Fruit fly (Drosophila melanogaster) Kc167 (cell line): Measurements from ENCODE around the gene tgo.

ENCODE experiments used
- Myc ChIP-seq: fragments of >200 bp; optimal IDR thresholded peaks from 2 replicates; lab custom pipeline; 2017; ENCODE audit warnings: missing external identifiers
- h ChIP-seq: fragments of >200 bp; optimal IDR thresholded peaks from 3 replicates; lab custom pipeline; 2018; ENCODE audit warnings: missing external identifiers
- insv ChIP-seq: fragments of >200 bp; optimal IDR thresholded peaks from 3 replicates; lab custom pipeline; 2018; ENCODE audit warnings: missing external identifiers
- psq ChIP-seq: fragments of >200 bp; optimal IDR thresholded peaks from 2 replicates; lab custom pipeline; 2017; ENCODE audit warnings: missing external identifiers
- ttk ChIP-seq: sonication (Bioruptor generic); optimal IDR thresholded peaks from 2 replicates; lab custom pipeline; 2017; ENCODE audit warnings: missing external identifiers

DNA sequence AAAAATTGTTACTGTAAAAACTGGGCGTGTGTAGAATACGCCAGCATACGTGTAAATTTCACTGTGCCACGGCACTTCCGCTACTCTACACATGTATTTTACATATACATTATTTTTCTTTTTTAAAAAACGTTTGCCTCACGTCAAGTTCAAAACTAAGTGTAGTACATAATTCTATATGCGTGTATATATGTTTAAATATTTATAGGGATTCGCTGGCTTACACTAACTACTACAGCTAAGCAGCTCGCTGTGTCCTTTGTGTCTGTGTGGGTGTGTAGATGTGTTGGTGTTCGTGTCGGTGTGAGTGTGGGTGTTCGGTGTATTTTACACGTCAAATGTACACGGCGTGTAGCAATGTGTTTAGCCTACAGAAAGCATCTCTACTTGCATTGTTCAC lies 48.6 kb upstream of the tgo start:
- TF ChIP-seq ttk (no peak), Myc (lab: Kevin White, UChicago) (no peak), psq (lab: Kevin White, UChicago) (no peak), insv (lab: Kevin White, UChicago) (no peak), h (no peak)
